Worm (Caenorhabditis elegans) whole organism, L1 larva: ENCODE data around the gene frpr-1.

ENCODE experiments used
- blmp-1 ChIP-seq: fragments of 150-350 bp; optimal IDR thresholded peaks from 2 replicates; lab custom pipeline; 2014; ENCODE audit warnings: missing biosample characterization, missing genetic modification characterization
- ceh-82 ChIP-seq, 3 experiments: fragments of 150-350 bp in 1 of 3; sonication (generic microtip) in 2 of 3; optimal IDR thresholded peaks; 2 replicates each; lab custom pipeline; 2014 to 2017; ENCODE audit warnings: missing biosample characterization in 3 of 3, missing genetic modification characterization in 3 of 3
- ces-1 ChIP-seq: fragments of 150-350 bp; optimal IDR thresholded peaks from 2 replicates; lab custom pipeline; 2014; ENCODE audit warnings: missing biosample characterization, missing genetic modification reagents, missing genetic modification characterization
- dsc-1 ChIP-seq: sonication (generic microtip); optimal IDR thresholded peaks from 2 replicates; lab custom pipeline; 2016; ENCODE audit warnings: mild to moderate bottlenecking, missing genetic modification characterization, missing compliant biosample characterization
- efl-3 ChIP-seq: fragments of 200-800 bp; sonication (Bioruptor generic); optimal IDR thresholded peaks from 2 replicates; lab custom pipeline; 2018; ENCODE audit warnings: mild to moderate bottlenecking, missing genetic modification characterization, missing compliant biosample characterization
- egl-27 ChIP-seq, 2 experiments: fragments of 150-350 bp in 1 of 2; sonication (generic microtip); optimal IDR thresholded peaks; 3 replicates each; lab custom pipeline; 2017 to 2018; ENCODE audit warnings: missing biosample characterization in 2 of 2, missing genetic modification characterization in 2 of 2, missing genetic modification reagents in 2 of 2
- elt-3 ChIP-seq, 6 experiments: fragments of 150-350 bp in 1 of 6; sonication (generic microtip); optimal IDR thresholded peaks; 2 replicates each; lab custom pipeline; 2017 to 2018; ENCODE audit warnings: missing biosample characterization in 6 of 6, missing genetic modification characterization in 6 of 6, inconsistent platforms in 1 of 6
- fkh-10 ChIP-seq: sonication (generic microtip); optimal IDR thresholded peaks from 2 replicates; lab custom pipeline; 2017; ENCODE audit warnings: missing biosample characterization, missing genetic modification reagents, missing genetic modification characterization
- fkh-8 ChIP-seq: sonication (generic microtip); optimal IDR thresholded peaks from 2 replicates; lab custom pipeline; 2016; ENCODE audit warnings: mild to moderate bottlenecking, missing genetic modification characterization, missing compliant biosample characterization
- hlh-17 ChIP-seq: fragments of 200-800 bp; sonication (Bioruptor generic); optimal IDR thresholded peaks from 2 replicates; lab custom pipeline; 2018; ENCODE audit warnings: missing genetic modification characterization, mild to moderate bottlenecking, missing compliant biosample characterization, moderate library complexity, borderline replicate concordance
- isw-1 ChIP-seq: fragments of 200-800 bp; sonication (Bioruptor generic); IDR thresholded peaks from 2 replicates; pipeline ENCODE4 v1.3.6; 2022; ENCODE audit warnings: missing genetic modification characterization, missing compliant biosample characterization
- jun-1 ChIP-seq: fragments of 150-350 bp; optimal IDR thresholded peaks from 2 replicates; lab custom pipeline; 2014; ENCODE audit warnings: missing biosample characterization, missing genetic modification reagents, missing genetic modification characterization
- lin-14 ChIP-seq: fragments of 200-800 bp; sonication (Bioruptor generic); optimal IDR thresholded peaks from 2 replicates; lab custom pipeline; 2018; ENCODE audit warnings: mild to moderate bottlenecking, missing genetic modification characterization, moderate library complexity, missing compliant biosample characterization
- lin-15B ChIP-seq: fragments of 150-350 bp; sonication (generic microtip); optimal IDR thresholded peaks from 3 replicates; lab custom pipeline; 2014; ENCODE audit warnings: missing biosample characterization, missing genetic modification characterization
- lin-35 ChIP-seq, 2 experiments: fragments of 150-350 bp; optimal IDR thresholded peaks; 2 replicates each; lab custom pipeline; 2014; ENCODE audit warnings: missing biosample characterization in 2 of 2, missing genetic modification characterization in 2 of 2, missing genetic modification reagents in 2 of 2
- lin-39 ChIP-seq: fragments of 150-350 bp; optimal IDR thresholded peaks from 2 replicates; lab custom pipeline; 2014; ENCODE audit warnings: missing biosample characterization, missing genetic modification reagents, missing genetic modification characterization
- lsy-2 ChIP-seq, 2 experiments: fragments of 150-350 bp; optimal IDR thresholded peaks; 2 replicates each; lab custom pipeline; 2014; ENCODE audit warnings: missing biosample characterization in 2 of 2, missing genetic modification characterization in 2 of 2
- mab-9 ChIP-seq: fragments of 200-800 bp; sonication (Bioruptor generic); IDR thresholded peaks from 2 replicates; pipeline ENCODE4 v1.3.6; 2022; ENCODE audit warnings: missing genetic modification reagents, missing genetic modification characterization, missing compliant biosample characterization
- mdl-1 ChIP-seq, 2 experiments: fragments of 150-350 bp; optimal IDR thresholded peaks; 2 replicates each; lab custom pipeline; 2014 to 2017; ENCODE audit warnings: missing biosample characterization in 2 of 2, missing genetic modification characterization in 2 of 2, inconsistent platforms in 1 of 2
- mef-2 ChIP-seq: fragments of 150-350 bp; optimal IDR thresholded peaks from 2 replicates; lab custom pipeline; 2014; ENCODE audit warnings: missing biosample characterization, missing genetic modification characterization
- mep-1 ChIP-seq: fragments of 150-350 bp; optimal IDR thresholded peaks from 2 replicates; lab custom pipeline; 2014; ENCODE audit warnings: missing biosample characterization, missing genetic modification characterization
- nhr-19 ChIP-seq: fragments of 200-800 bp; sonication (Bioruptor generic); conservative IDR thresholded peaks from 2 replicates; pipeline ENCODE4 v1.3.6; 2022; ENCODE audit warnings: missing genetic modification characterization, missing compliant biosample characterization
- nhr-20 ChIP-seq: sonication (generic microtip); optimal IDR thresholded peaks from 2 replicates; lab custom pipeline; 2016; ENCODE audit warnings: mild to moderate bottlenecking, missing genetic modification characterization, missing compliant biosample characterization
- nhr-237 ChIP-seq: fragments of 150-350 bp; optimal IDR thresholded peaks from 2 replicates; lab custom pipeline; 2014; ENCODE audit warnings: missing biosample characterization, missing genetic modification characterization
- nhr-28 ChIP-seq: fragments of 150-350 bp; optimal IDR thresholded peaks from 2 replicates; lab custom pipeline; 2014; ENCODE audit warnings: missing biosample characterization, missing genetic modification characterization
- nhr-47 ChIP-seq: sonication (generic microtip); optimal IDR thresholded peaks from 2 replicates; lab custom pipeline; 2016; ENCODE audit warnings: mild to moderate bottlenecking, missing genetic modification characterization, moderate library complexity, missing compliant biosample characterization
- nhr-71 ChIP-seq: sonication (generic microtip); optimal IDR thresholded peaks from 2 replicates; lab custom pipeline; 2016; ENCODE audit warnings: mild to moderate bottlenecking, missing genetic modification characterization, moderate library complexity, missing compliant biosample characterization
- nhr-76 ChIP-seq: sonication (generic microtip); optimal IDR thresholded peaks from 2 replicates; lab custom pipeline; 2017; ENCODE audit warnings: missing biosample characterization, missing genetic modification characterization
- nhr-85 ChIP-seq: sonication (generic microtip); peaks from one replicate; lab custom pipeline; 2016; ENCODE audit warnings: missing genetic modification characterization, inconsistent platforms, missing compliant biosample characterization
- nhr-90 ChIP-seq: sonication (generic microtip); optimal IDR thresholded peaks from 2 replicates; lab custom pipeline; 2016; ENCODE audit warnings: mild to moderate bottlenecking, missing genetic modification characterization, missing compliant biosample characterization; ENCODE audit not compliant: poor library complexity
- pax-3 ChIP-seq: fragments of 200-800 bp; sonication (Bioruptor generic); optimal IDR thresholded peaks from 2 replicates; lab custom pipeline; 2018; ENCODE audit warnings: mild to moderate bottlenecking, missing genetic modification characterization, moderate library complexity, missing compliant biosample characterization
- rnt-1 ChIP-seq: sonication (generic microtip); optimal IDR thresholded peaks from 2 replicates; lab custom pipeline; 2016; ENCODE audit warnings: mild to moderate bottlenecking, missing genetic modification characterization, moderate library complexity, missing compliant biosample characterization
- skn-1 ChIP-seq: fragments of 150-350 bp; optimal IDR thresholded peaks from 2 replicates; lab custom pipeline; 2014; ENCODE audit warnings: missing biosample characterization, missing genetic modification characterization
- snu-23 ChIP-seq: sonication (generic microtip); optimal IDR thresholded peaks from 2 replicates; lab custom pipeline; 2016; ENCODE audit warnings: missing genetic modification characterization, missing compliant biosample characterization
- sup-37 ChIP-seq: fragments of 200-800 bp; sonication (Bioruptor generic); optimal IDR thresholded peaks from 2 replicates; lab custom pipeline; 2018; ENCODE audit warnings: mild to moderate bottlenecking, missing genetic modification characterization, missing compliant biosample characterization
- swsn-7 ChIP-seq: sonication (generic microtip); optimal IDR thresholded peaks from 2 replicates; lab custom pipeline; 2016; ENCODE audit warnings: missing genetic modification characterization, missing compliant biosample characterization
- tbx-2 ChIP-seq: sonication (generic microtip); optimal IDR thresholded peaks from 2 replicates; lab custom pipeline; 2016; ENCODE audit warnings: missing genetic modification characterization, missing compliant biosample characterization
- tlp-1 ChIP-seq: fragments of 150-350 bp; optimal IDR thresholded peaks from 2 replicates; lab custom pipeline; 2014; ENCODE audit warnings: missing biosample characterization, missing genetic modification characterization
- unc-62 ChIP-seq: fragments of 150-350 bp; optimal IDR thresholded peaks from 2 replicates; lab custom pipeline; 2014; ENCODE audit warnings: missing biosample characterization, missing genetic modification reagents, missing genetic modification characterization
- unc-86 ChIP-seq: sonication (generic microtip); optimal IDR thresholded peaks from 2 replicates; lab custom pipeline; 2016; ENCODE audit warnings: missing genetic modification characterization, missing compliant biosample characterization
- unc-98 ChIP-seq: fragments of 200-800 bp; sonication (Bioruptor generic); IDR thresholded peaks from 2 replicates; pipeline ENCODE4 v1.3.6; 2022; ENCODE audit warnings: missing genetic modification characterization, missing compliant biosample characterization
- xbp-1 ChIP-seq: sonication (generic microtip); optimal IDR thresholded peaks from 2 replicates; lab custom pipeline; 2016; ENCODE audit warnings: missing genetic modification characterization, missing compliant biosample characterization
- zag-1 ChIP-seq: fragments of 150-350 bp; optimal IDR thresholded peaks from 2 replicates; lab custom pipeline; 2014; ENCODE audit warnings: missing biosample characterization, missing genetic modification characterization
- zip-4 ChIP-seq: fragments of 200-800 bp; sonication (Bioruptor generic); optimal IDR thresholded peaks from 2 replicates; lab custom pipeline; 2018; ENCODE audit warnings: mild to moderate bottlenecking, missing genetic modification characterization, moderate library complexity, missing compliant biosample characterization
- ztf-11 ChIP-seq, 2 experiments: sonication (generic microtip); optimal IDR thresholded peaks; 2 replicates each; lab custom pipeline; 2016 to 2017; ENCODE audit warnings: missing genetic modification characterization in 2 of 2, missing biosample characterization in 1 of 2, missing compliant biosample characterization in 1 of 2

The frpr-1 gene

DNA sequence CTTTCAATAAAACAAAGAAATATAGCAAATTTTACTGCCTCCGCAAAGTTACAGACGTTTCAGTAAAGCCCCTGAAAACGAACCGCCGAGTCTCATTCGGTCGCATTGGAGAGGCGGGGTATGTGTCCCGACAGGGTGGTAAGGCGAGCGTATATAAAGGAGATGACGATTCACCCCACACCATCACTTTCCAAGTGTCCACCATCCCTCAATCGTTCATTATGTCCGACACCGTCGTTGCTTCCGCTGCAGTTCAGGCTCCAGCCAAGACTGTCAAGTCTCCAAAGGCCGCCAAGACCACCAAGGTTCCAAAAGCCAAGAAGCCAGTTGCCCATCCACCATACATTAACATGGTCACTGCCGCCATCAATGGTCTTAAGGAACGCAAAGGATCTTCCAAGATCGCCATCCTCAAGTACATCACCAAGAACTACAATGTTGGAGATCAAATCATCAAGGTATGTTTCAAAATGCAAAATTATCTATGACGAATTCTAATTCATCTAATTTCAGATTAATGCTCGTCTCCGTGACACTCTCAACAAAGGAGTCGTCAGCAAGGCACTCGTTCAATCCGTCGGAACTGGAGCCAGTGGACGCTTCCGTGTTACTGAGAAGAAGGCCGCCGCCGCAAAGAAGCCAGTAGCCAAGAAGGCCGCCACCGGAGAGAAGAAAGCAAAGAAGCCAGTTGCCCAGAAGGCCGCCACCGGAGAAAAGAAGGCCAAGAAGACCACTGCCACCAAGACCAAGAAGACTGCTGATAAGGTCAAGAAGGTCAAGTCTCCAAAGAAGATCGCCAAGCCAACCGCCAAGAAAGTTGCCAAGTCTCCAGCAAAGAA, 29.8 kb upstream of the frpr-1 start, which contains the start of gene hil-3 (continued):
- TF ChIP-seq lsy-2 (tag; optimal IDR thresholded peaks at IDR 0.05; lab: Kevin White, UChicago) = peak in 1 of 2 experiments; percentile 52
- TF ChIP-seq mep-1 = peak; percentile 14

DNA sequence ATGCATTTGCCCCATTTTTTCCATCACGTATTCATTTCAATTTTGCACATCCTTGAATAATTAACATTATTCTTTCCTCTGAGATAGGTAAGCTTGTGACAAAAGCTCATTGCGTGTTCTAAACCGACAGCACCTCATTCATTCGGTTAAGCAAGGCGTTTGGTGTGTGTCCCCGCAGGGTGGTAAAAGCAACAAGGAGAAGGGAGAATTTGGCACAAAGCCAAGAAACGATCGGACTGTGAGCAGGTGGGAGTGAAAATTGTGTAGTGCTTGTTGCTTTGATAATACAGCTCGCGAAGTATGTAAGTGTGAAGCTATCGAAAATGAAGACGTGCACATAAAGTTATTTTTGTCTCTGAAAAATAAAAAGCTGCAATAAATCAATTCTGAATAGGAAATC, 27.7 kb upstream of the frpr-1 start:
- TF ChIP-seq swsn-7 (tag; lab: Kevin White, UChicago) (peak; percentile 84), fkh-8 (tag; lab: Kevin White, UChicago) (peak; percentile 64), tlp-1 (tag; lab: Kevin White, UChicago) (no peak), mab-9 (GFP tag; lab: Robert Waterston, UW) (no peak), blmp-1 (no peak), ces-1 (GFP tag; lab: Kevin White, UChicago) (no peak), unc-98 (GFP tag; lab: Robert Waterston, UW) (no peak), ztf-11 (tag; optimal IDR thresholded peaks at IDR 0.05; lab: Kevin White, UChicago) (peak in 1 of 2 experiments; percentile 91), ceh-82 (tag; optimal IDR thresholded peaks at IDR 0.05; lab: Kevin White, UChicago) (peak in 2 of 3 experiments; percentile 7 to 41), lsy-2 (tag; optimal IDR thresholded peaks at IDR 0.05; lab: Kevin White, UChicago) (peak in 1 of 2 experiments; percentile 16), xbp-1 (tag; lab: Kevin White, UChicago) (peak; percentile 4), snu-23 (GFP tag; lab: Kevin White, UChicago) (peak; percentile 26), lin-14 (peak; percentile 67), dsc-1 (tag; lab: Kevin White, UChicago) (peak; percentile 17), nhr-76 (tag; lab: Kevin White, UChicago) (no peak), nhr-85 (no peak), tbx-2 (tag; lab: Kevin White, UChicago) (peak; percentile 55), rnt-1 (peak; percentile 61), mep-1 (peak; percentile 23), unc-86 (peak; percentile 75), nhr-28 (tag; lab: Kevin White, UChicago) (no peak), lin-39 (no peak), nhr-71 (tag; lab: Kevin White, UChicago) (peak; percentile 40), nhr-47 (tag; lab: Kevin White, UChicago) (peak; percentile 29), nhr-237 (tag; lab: Kevin White, UChicago) (no peak)
- TF ChIP-seq, all 84 proteins: peak for 15

DNA sequence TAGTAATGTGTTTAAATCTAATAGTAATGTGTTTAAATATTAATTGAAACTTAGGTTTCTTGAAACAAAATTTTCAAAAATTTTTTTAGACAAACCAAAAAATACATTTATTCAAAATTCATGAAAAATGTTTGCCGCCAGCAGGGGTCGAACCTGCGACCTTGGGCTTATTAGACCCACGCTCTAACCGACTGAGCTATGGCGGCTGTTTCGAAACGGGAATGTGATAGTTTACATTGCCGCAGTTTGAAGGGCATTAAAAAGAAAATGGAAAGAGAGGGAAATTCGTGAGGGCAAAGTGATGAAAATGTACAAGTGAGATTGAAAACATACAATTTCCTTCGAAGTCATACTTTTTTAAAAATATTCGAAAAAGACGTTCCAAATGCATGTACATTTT, 27.1 kb upstream of the frpr-1 start:
- TF ChIP-seq blmp-1 (peak; percentile 20), fkh-10 (no peak), pax-3 (tag; lab: Kevin White, UChicago) (no peak), mdl-1 (tag; optimal IDR thresholded peaks at IDR 0.05; lab: Kevin White, UChicago) (peak in 1 of 2 experiments; percentile 50), efl-3 (GFP tag; lab: Kevin White, UChicago) (no peak), skn-1 (tag; lab: Kevin White, UChicago) (peak; percentile 3), nhr-20 (peak; percentile 65), egl-27 (tag; optimal IDR thresholded peaks at IDR 0.05; lab: Kevin White, UChicago) (no peak), jun-1 (tag; lab: Kevin White, UChicago) (no peak), unc-62 (GFP tag; lab: Kevin White, UChicago) (no peak), dsc-1 (tag; lab: Kevin White, UChicago) (peak; percentile 51), snu-23 (GFP tag; lab: Kevin White, UChicago) (peak; percentile 64), isw-1 (GFP tag; lab: Robert Waterston, UW) (no peak), lin-15B (tag; lab: Kevin White, UChicago) (no peak), mef-2 (tag; lab: Kevin White, UChicago) (no peak), swsn-7 (tag; lab: Kevin White, UChicago) (peak; percentile 30), lin-14 (peak; percentile 42), ceh-82 (tag; optimal IDR thresholded peaks at IDR 0.05; lab: Kevin White, UChicago) (peak in 2 of 3 experiments; percentile 6 to 24), lin-35 (GFP tag; optimal IDR thresholded peaks at IDR 0.05; lab: Kevin White, UChicago) (peak in 1 of 2 experiments; percentile 57), nhr-85 (peak; percentile 73), nhr-19 (GFP tag; lab: Robert Waterston, UW) (peak; percentile 56), elt-3 (tag; optimal IDR thresholded peaks at IDR 0.05; lab: Kevin White, UChicago) (peak in 1 of 6 experiments; percentile 20), lsy-2 (tag; optimal IDR thresholded peaks at IDR 0.05; lab: Kevin White, UChicago) (peak in 1 of 2 experiments; percentile 3), mep-1 (peak; percentile 56), nhr-90 (tag; lab: Kevin White, UChicago) (peak; percentile 59), zag-1 (no peak), hlh-17 (GFP tag; lab: Kevin White, UChicago) (no peak), xbp-1 (tag; lab: Kevin White, UChicago) (peak; percentile 37), sup-37 (GFP tag; lab: Kevin White, UChicago) (no peak), zip-4 (no peak)
